Worm (Caenorhabditis elegans) whole organism, L2 larva: Measurements from ENCODE around the gene K01A6.4.

Source experiments
- C34F6.9 ChIP-seq: fragments of 150-350 bp; optimal IDR thresholded peaks from 2 replicates; lab custom pipeline; 2014; ENCODE audit warnings: missing biosample characterization, missing genetic modification characterization
- F13H6.1 ChIP-seq: sonication (generic microtip); optimal IDR thresholded peaks from 2 replicates; lab custom pipeline; 2016; ENCODE audit warnings: missing genetic modification characterization, missing compliant biosample characterization
- R02D3.7 ChIP-seq: fragments of 150-350 bp; optimal IDR thresholded peaks from 2 replicates; lab custom pipeline; 2014; ENCODE audit warnings: missing biosample characterization, missing genetic modification characterization
- Y55F3AM.14 ChIP-seq: fragments of 200-800 bp; sonication (Bioruptor generic); optimal IDR thresholded peaks from 2 replicates; lab custom pipeline; 2018; ENCODE audit warnings: mild to moderate bottlenecking, missing genetic modification characterization, missing compliant biosample characterization
- ZK546.5 ChIP-seq: sonication (generic microtip); optimal IDR thresholded peaks from 2 replicates; lab custom pipeline; 2017; ENCODE audit warnings: missing biosample characterization, missing genetic modification characterization
- aly-2 ChIP-seq: fragments of 150-350 bp; optimal IDR thresholded peaks from 2 replicates; lab custom pipeline; 2014; ENCODE audit warnings: missing biosample characterization, missing genetic modification characterization
- ama-1 ChIP-seq: fragments of 150-350 bp; optimal IDR thresholded peaks from 2 replicates; lab custom pipeline; 2018; ENCODE audit warnings: inconsistent platforms
- blmp-1 ChIP-seq: sonication (generic microtip); optimal IDR thresholded peaks from 2 replicates; lab custom pipeline; 2017; ENCODE audit warnings: missing genetic modification characterization, mild to moderate bottlenecking, missing compliant biosample characterization, antibody characterized with exemption, moderate library complexity; ENCODE audit not compliant: insufficient read depth
- ceh-16 ChIP-seq: fragments of 150-350 bp; optimal IDR thresholded peaks from 2 replicates; lab custom pipeline; 2014; ENCODE audit warnings: missing biosample characterization, missing genetic modification characterization
- crh-2 ChIP-seq: sonication (generic microtip); optimal IDR thresholded peaks from 2 replicates; lab custom pipeline; 2017; ENCODE audit warnings: missing biosample characterization, missing genetic modification characterization
- elt-1 ChIP-seq: fragments of 150-350 bp; optimal IDR thresholded peaks from 2 replicates; lab custom pipeline; 2014; ENCODE audit warnings: missing biosample characterization, missing genetic modification characterization
- elt-3 ChIP-seq: sonication (generic microtip); optimal IDR thresholded peaks from 2 replicates; lab custom pipeline; 2017; ENCODE audit warnings: missing biosample characterization, missing genetic modification characterization
- fos-1 ChIP-seq: fragments of 150-350 bp; optimal IDR thresholded peaks from 2 replicates; lab custom pipeline; 2014; ENCODE audit warnings: missing biosample characterization, missing genetic modification characterization
- gmeb-1 ChIP-seq: fragments of 150-350 bp; optimal IDR thresholded peaks from 2 replicates; lab custom pipeline; 2014; ENCODE audit warnings: missing biosample characterization, missing genetic modification characterization
- lin-11 ChIP-seq: fragments of 150-350 bp; sonication (generic microtip); optimal IDR thresholded peaks from 2 replicates; lab custom pipeline; 2014; ENCODE audit warnings: missing biosample characterization, missing genetic modification characterization, inconsistent platforms, mixed read lengths
- lin-13 ChIP-seq: fragments of 150-350 bp; optimal IDR thresholded peaks from 2 replicates; lab custom pipeline; 2014; ENCODE audit warnings: missing biosample characterization, missing genetic modification reagents, missing genetic modification characterization
- lsy-2 ChIP-seq, 2 experiments: fragments of 150-350 bp in 1 of 2; sonication (generic microtip) in 1 of 2; optimal IDR thresholded peaks; 2 replicates each; lab custom pipeline; 2014 to 2017; ENCODE audit warnings: missing biosample characterization in 2 of 2, missing genetic modification characterization in 2 of 2
- mdl-1 ChIP-seq, 2 experiments: fragments of 150-350 bp in 1 of 2; sonication (generic microtip) in 1 of 2; optimal IDR thresholded peaks; 2 replicates each; lab custom pipeline; 2017; ENCODE audit warnings: missing biosample characterization in 2 of 2, missing genetic modification characterization in 2 of 2
- nhr-11 ChIP-seq: fragments of 150-350 bp; optimal IDR thresholded peaks from 2 replicates; lab custom pipeline; 2014; ENCODE audit warnings: missing biosample characterization, missing genetic modification characterization
- nhr-12 ChIP-seq: fragments of 150-350 bp; optimal IDR thresholded peaks from 2 replicates; lab custom pipeline; 2014; ENCODE audit warnings: missing biosample characterization, missing genetic modification characterization
- nhr-129 ChIP-seq: fragments of 150-350 bp; optimal IDR thresholded peaks from 2 replicates; lab custom pipeline; 2014; ENCODE audit warnings: missing biosample characterization, missing genetic modification characterization
- nhr-21 ChIP-seq: fragments of 150-350 bp; optimal IDR thresholded peaks from 2 replicates; lab custom pipeline; 2014; ENCODE audit warnings: missing biosample characterization, missing genetic modification characterization
- nhr-23 ChIP-seq: fragments of 150-350 bp; optimal IDR thresholded peaks from 2 replicates; lab custom pipeline; 2014; ENCODE audit warnings: missing biosample characterization, missing genetic modification reagents, missing genetic modification characterization
- nhr-237 ChIP-seq: fragments of 150-350 bp; optimal IDR thresholded peaks from 2 replicates; lab custom pipeline; 2014; ENCODE audit warnings: missing biosample characterization, missing genetic modification characterization
- nhr-25 ChIP-seq: fragments of 150-350 bp; sonication (generic microtip); optimal IDR thresholded peaks from 3 replicates; lab custom pipeline; 2014; ENCODE audit warnings: missing biosample characterization, missing genetic modification characterization
- nhr-6 ChIP-seq: fragments of 150-350 bp; optimal IDR thresholded peaks from 2 replicates; lab custom pipeline; 2014; ENCODE audit warnings: missing biosample characterization, missing genetic modification characterization
- peb-1 ChIP-seq: fragments of 150-350 bp; optimal IDR thresholded peaks from 2 replicates; lab custom pipeline; 2014; ENCODE audit warnings: missing biosample characterization, missing genetic modification characterization
- sma-3 ChIP-seq: sonication (generic microtip); optimal IDR thresholded peaks from 2 replicates; lab custom pipeline; 2016; ENCODE audit warnings: missing genetic modification reagents, missing genetic modification characterization, missing compliant biosample characterization
- sma-9 ChIP-seq, 2 experiments: fragments of 150-350 bp in 1 of 2; sonication (generic microtip) in 1 of 2; optimal IDR thresholded peaks; 2 replicates each; lab custom pipeline; 2014 to 2016; ENCODE audit warnings: missing genetic modification characterization in 2 of 2, mild to moderate bottlenecking in 1 of 2, missing biosample characterization in 1 of 2, missing compliant biosample characterization in 1 of 2, missing genetic modification reagents in 1 of 2, moderate library complexity in 1 of 2
- unc-39 ChIP-seq: fragments of 150-350 bp; optimal IDR thresholded peaks from 2 replicates; lab custom pipeline; 2014; ENCODE audit warnings: missing biosample characterization, missing genetic modification characterization
- unc-55 ChIP-seq: fragments of 150-350 bp; sonication (generic microtip); optimal IDR thresholded peaks from 3 replicates; lab custom pipeline; 2014; ENCODE audit warnings: missing biosample characterization, missing genetic modification reagents, missing genetic modification characterization
- unc-62 ChIP-seq: fragments of 150-350 bp; optimal IDR thresholded peaks from 2 replicates; lab custom pipeline; 2014; ENCODE audit warnings: missing biosample characterization, missing genetic modification reagents, missing genetic modification characterization
- zag-1 ChIP-seq: fragments of 150-350 bp; optimal IDR thresholded peaks from 2 replicates; lab custom pipeline; 2014; ENCODE audit warnings: missing biosample characterization, missing genetic modification characterization
- ztf-1 ChIP-seq: fragments of 200-800 bp; sonication (Bioruptor generic); conservative IDR thresholded peaks from 2 replicates; pipeline ENCODE4 v1.3.6; 2022; ENCODE audit warnings: missing genetic modification characterization, missing compliant biosample characterization

K01A6.4 gene

ce11 chrIV:11755907-11756306 is 15.8 kb upstream of the K01A6.4 start, which contains the start of gene T12A7.9:
T12A7.9 (minus strand) TSS chrIV:11756007.
- TF ChIP-seq crh-2 (tag; lab: Kevin White, UChicago) = no peak

DNA sequence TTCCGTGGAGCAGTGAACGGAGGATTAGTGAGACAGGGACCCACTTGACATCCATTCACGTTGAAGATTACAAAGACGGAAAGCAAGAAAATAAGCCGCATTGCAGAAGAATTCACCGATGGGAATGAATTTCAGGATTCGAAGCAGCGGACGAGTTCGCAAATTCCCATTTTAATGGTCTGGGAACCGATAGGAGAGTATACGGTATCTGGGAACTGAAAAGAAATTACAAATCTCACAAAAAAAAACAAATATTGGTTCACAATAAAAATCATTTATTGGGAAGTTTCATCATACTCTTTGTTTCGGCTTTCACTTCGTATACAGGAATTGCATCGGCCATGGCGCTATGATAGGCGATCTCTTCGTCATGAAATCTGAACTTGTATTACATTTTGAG is 14.9 kb upstream of the K01A6.4 start, which contains the start of gene T12A7.10:
Gene T12A7.10, minus strand, starts transcription at position 101 of the 400 bp plus-strand sequence.
- TF ChIP-seq Y55F3AM.14 (GFP tag; lab: Kevin White, UChicago) (no peak), elt-3 (tag; lab: Kevin White, UChicago) (no peak), sma-3 (GFP tag; lab: Kevin White, UChicago) (no peak)

DNA sequence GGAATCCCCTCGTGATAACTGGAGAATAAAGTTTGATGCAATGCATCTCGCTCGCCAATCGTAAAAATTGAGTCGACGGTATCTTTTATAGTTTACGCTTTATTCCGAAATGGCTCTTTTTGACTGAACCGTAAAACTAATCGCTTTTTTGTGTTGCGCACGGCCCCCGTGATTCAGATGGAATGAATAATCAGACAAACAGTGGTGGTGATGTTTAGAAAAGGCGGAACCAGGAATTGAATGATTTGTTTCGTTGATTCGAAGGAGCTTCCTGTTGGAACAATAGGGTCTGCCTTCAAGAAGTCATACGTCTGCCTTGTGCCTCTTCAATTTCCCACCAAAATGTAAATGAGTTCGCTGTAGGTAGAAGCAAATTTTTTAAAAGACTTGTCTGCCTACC is 14.2 kb upstream of the K01A6.4 start, which contains the start of gene scl-18:
Gene scl-18, minus strand, starts transcription at position 101 of the 400 bp plus-strand sequence.
- no peak for TF ChIP-seq sma-3 (GFP tag; lab: Kevin White, UChicago)
- TF ChIP-seq sma-9 (GFP tag; optimal IDR thresholded peaks at IDR 0.05; lab: Kevin White, UChicago) = no peak
- no peak for TF ChIP-seq sma-9 (tag; optimal IDR thresholded peaks at IDR 0.05; lab: Kevin White, UChicago)
- no peak for TF ChIP-seq lsy-2 (tag; optimal IDR thresholded peaks at IDR 0.05; lab: Kevin White, UChicago)
- TF ChIP-seq nhr-23 (tag; lab: Kevin White, UChicago) = no peak
- TF ChIP-seq R02D3.7 (tag; lab: Kevin White, UChicago) = no peak
- TF ChIP-seq lin-11 (tag; lab: Kevin White, UChicago) = no peak

ce11 chrIV:11748852-11749251 is 8.7 kb upstream of the K01A6.4 start, which contains the start of gene T12A7.6:
T12A7.6 (plus strand) TSS chrIV:11749220.
- TF ChIP-seq ceh-16 (tag; lab: Kevin White, UChicago) (no peak), peb-1 (tag; lab: Kevin White, UChicago) (no peak), nhr-129 (tag; lab: Kevin White, UChicago) (peak; percentile 74), C34F6.9 (tag; lab: Kevin White, UChicago) (peak; percentile 23), lsy-2 (tag; optimal IDR thresholded peaks at IDR 0.05; lab: Kevin White, UChicago) (peak in 1 of 2 experiments; percentile 25), elt-1 (no peak), Y55F3AM.14 (GFP tag; lab: Kevin White, UChicago) (no peak), sma-9 (GFP tag; optimal IDR thresholded peaks at IDR 0.05; lab: Kevin White, UChicago) (peak; percentile 33), sma-9 (tag; optimal IDR thresholded peaks at IDR 0.05; lab: Kevin White, UChicago) (no peak), nhr-21 (tag; lab: Kevin White, UChicago) (no peak), nhr-11 (tag; lab: Kevin White, UChicago) (no peak), F13H6.1 (tag; lab: Kevin White, UChicago) (peak; percentile 70)

- TF ChIP-seq nhr-237 = no peak
- peak; percentile 44 for TF ChIP-seq fos-1 (tag; lab: Kevin White, UChicago)
Measured at ce11 chrIV:11745340-11745739, 5.2 kb upstream of the K01A6.4 start, which contains the start of gene gem-4. gem-4 (plus strand) TSS chrIV:11745640.

ce11 chrIV:11744287-11744686 is 4.2 kb upstream of the K01A6.4 start:
- no peak for TF ChIP-seq nhr-23 (tag; lab: Kevin White, UChicago)
- TF ChIP-seq nhr-129 (tag; lab: Kevin White, UChicago) = peak; percentile 30
- TF ChIP-seq unc-55 (GFP tag; lab: Kevin White, UChicago) = peak; percentile 9
- TF ChIP-seq mdl-1 (tag; optimal IDR thresholded peaks at IDR 0.05; lab: Kevin White, UChicago) = no peak
- TF ChIP-seq Y55F3AM.14 (GFP tag; lab: Kevin White, UChicago) = no peak
- TF ChIP-seq sma-9 (GFP tag; optimal IDR thresholded peaks at IDR 0.05; lab: Kevin White, UChicago) = peak; percentile 64
- no peak for TF ChIP-seq sma-9 (tag; optimal IDR thresholded peaks at IDR 0.05; lab: Kevin White, UChicago)
- no peak for TF ChIP-seq ama-1 (lab: Kevin White, UChicago)
- TF ChIP-seq zag-1 (tag; lab: Kevin White, UChicago) = no peak
- TF ChIP-seq nhr-25 (tag; lab: Kevin White, UChicago) = no peak
- TF ChIP-seq unc-39 = no peak
- TF ChIP-seq peb-1 (tag; lab: Kevin White, UChicago) = no peak
- TF ChIP-seq F13H6.1 (tag; lab: Kevin White, UChicago) = no peak
- TF ChIP-seq, all 48 proteins: peak for 3

- TF ChIP-seq fos-1 (tag; lab: Kevin White, UChicago) (no peak), nhr-129 (tag; lab: Kevin White, UChicago) (no peak), gmeb-1 (tag; lab: Kevin White, UChicago) (no peak), nhr-25 (tag; lab: Kevin White, UChicago) (no peak), blmp-1 (tag; lab: Kevin White, UChicago) (no peak), ztf-1 (GFP tag; lab: Robert Waterston, UW) (no peak), lin-13 (GFP tag; lab: Kevin White, UChicago) (no peak), C34F6.9 (tag; lab: Kevin White, UChicago) (no peak), nhr-23 (tag; lab: Kevin White, UChicago) (no peak), nhr-6 (tag; lab: Kevin White, UChicago) (no peak), aly-2 (tag; lab: Kevin White, UChicago) (no peak), ZK546.5 (tag; lab: Kevin White, UChicago) (no peak), nhr-12 (tag; lab: Kevin White, UChicago) (no peak), peb-1 (tag; lab: Kevin White, UChicago) (no peak), mdl-1 (tag; optimal IDR thresholded peaks at IDR 0.05; lab: Kevin White, UChicago) (no peak), nhr-21 (tag; lab: Kevin White, UChicago) (no peak), ama-1 (lab: Kevin White, UChicago) (no peak), unc-62 (no peak)
Measured at ce11 chrIV:11743813-11744212, 3.7 kb upstream of the K01A6.4 start.
